Worm (Caenorhabditis elegans) whole organism, midembryonic: ENCODE results near the gene C06E2.2.

Source experiments
- T22C8.4 ChIP-seq: fragments of 200-800 bp; sonication (Bioruptor generic); IDR thresholded peaks from 2 replicates; pipeline ENCODE4 v1.3.6; 2022; ENCODE audit warnings: missing genetic modification characterization, missing compliant biosample characterization
- cog-1 ChIP-seq: sonication (generic microtip); optimal IDR thresholded peaks from 2 replicates; lab custom pipeline; 2016; ENCODE audit warnings: missing genetic modification characterization, missing compliant biosample characterization
- flt-1 ChIP-seq: fragments of 200-800 bp; sonication (Bioruptor generic); IDR thresholded peaks from 2 replicates; pipeline ENCODE4 v1.3.6; 2022; ENCODE audit warnings: missing genetic modification characterization, missing compliant biosample characterization
- klf-2 ChIP-seq: fragments of 200-800 bp; sonication (Bioruptor generic); conservative IDR thresholded peaks from 2 replicates; pipeline ENCODE4 v1.3.6; 2022; ENCODE audit warnings: missing genetic modification reagents, missing genetic modification characterization, missing compliant biosample characterization
- med-1 ChIP-seq: sonication (generic microtip); optimal IDR thresholded peaks from 2 replicates; lab custom pipeline; 2017; ENCODE audit warnings: missing genetic modification characterization, mild to moderate bottlenecking, missing compliant biosample characterization, antibody characterized with exemption, missing genetic modification reagents; ENCODE audit not compliant: insufficient read depth
- ref-1 ChIP-seq: fragments of 200-800 bp; sonication (Bioruptor generic); conservative IDR thresholded peaks from 2 replicates; pipeline ENCODE4 v1.3.6; 2022; ENCODE audit warnings: missing genetic modification reagents, missing genetic modification characterization, missing compliant biosample characterization
- tab-1 ChIP-seq: fragments of 200-800 bp; sonication (Bioruptor generic); IDR thresholded peaks from 2 replicates; pipeline ENCODE4 v1.3.6; 2022; ENCODE audit warnings: missing genetic modification characterization, missing compliant biosample characterization
- ztf-23 ChIP-seq: fragments of 200-800 bp; sonication (Bioruptor generic); IDR thresholded peaks from 2 replicates; pipeline ENCODE4 v1.3.6; 2022; ENCODE audit warnings: missing genetic modification reagents, missing genetic modification characterization, missing compliant biosample characterization

DNA sequence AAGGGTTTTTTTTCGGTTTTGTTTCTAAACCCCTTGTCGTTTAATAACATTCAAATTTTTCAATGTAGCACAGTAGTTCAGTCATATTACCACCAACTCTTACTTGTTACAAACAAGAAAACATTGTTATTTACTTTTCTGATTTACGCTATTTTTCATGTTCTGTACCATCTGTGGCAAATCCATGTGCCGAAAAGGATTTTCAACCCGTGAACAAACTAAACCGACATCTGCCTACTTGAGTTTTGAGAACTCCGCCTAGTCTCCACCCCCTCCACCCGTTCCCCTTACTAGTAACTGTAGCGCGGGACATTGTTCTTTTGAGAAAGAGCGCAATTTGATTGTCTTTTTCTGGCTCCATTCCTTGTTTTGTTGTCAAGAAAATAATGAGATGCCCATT, 25.6 kb downstream of the C06E2.2 start, which contains the start of gene ensh-1:
- TF ChIP-seq ztf-23 (GFP tag; lab: Robert Waterston, UW) (no peak), ref-1 (no peak), T22C8.4 (GFP tag; lab: Robert Waterston, UW) (no peak), med-1 (GFP tag; lab: Kevin White, UChicago) (no peak), flt-1 (GFP tag; lab: Robert Waterston, UW) (no peak), tab-1 (no peak), cog-1 (tag; lab: Kevin White, UChicago) (no peak), klf-2 (GFP tag; lab: Robert Waterston, UW) (no peak)
